Worm (Caenorhabditis elegans) whole organism, L4/young adult: ENCODE data around the gene lron-1.

Experiments used
- W03F9.2 ChIP-seq: fragments of 150-350 bp; optimal IDR thresholded peaks from 2 replicates; lab custom pipeline; 2014; ENCODE audit warnings: missing biosample characterization, missing genetic modification characterization
- him-1 ChIP-seq: sonication (generic microtip); optimal IDR thresholded peaks from 2 replicates; lab custom pipeline; 2016; ENCODE audit warnings: missing genotype, missing genetic modification reagents, missing genetic modification characterization, missing compliant biosample characterization

DNA sequence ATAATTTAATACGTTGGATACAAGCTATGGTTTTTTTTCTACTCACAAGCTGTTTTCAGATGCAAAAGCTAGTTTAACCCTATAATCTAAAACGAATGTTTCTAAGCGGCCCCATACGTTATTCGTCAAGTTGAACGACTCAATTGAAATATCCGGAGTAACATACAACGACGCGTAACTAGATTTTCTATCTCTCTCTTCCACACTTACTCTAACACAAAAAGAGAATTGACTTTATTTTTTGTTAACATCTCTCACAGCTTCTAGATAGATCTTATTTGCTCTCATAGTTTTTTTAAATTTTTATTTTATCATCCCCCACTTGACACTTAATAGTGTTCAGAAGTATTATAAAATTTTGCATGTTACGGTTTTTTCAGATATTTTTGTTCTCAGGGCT, 20.7 kb downstream of the lron-1 start:
- TF ChIP-seq him-1 (tag; lab: Kevin White, UChicago) (no peak), W03F9.2 (tag; lab: Kevin White, UChicago) (no peak)
